Worm (Caenorhabditis elegans) whole organism, L4 larva: ENCODE data around the gene Y34B4A.2.

ENCODE experiments used
- F44E2.7 ChIP-seq: fragments of 200-800 bp; sonication (Bioruptor generic); IDR thresholded peaks from 2 replicates; pipeline ENCODE4 v2.1.2; 2022; ENCODE audit warnings: missing genetic modification characterization, missing compliant biosample characterization
- R02D3.7 ChIP-seq: fragments of 150-350 bp; sonication (generic microtip); optimal IDR thresholded peaks from 3 replicates; lab custom pipeline; 2014; ENCODE audit warnings: missing biosample characterization, missing genetic modification characterization
- Y75B8A.6 ChIP-seq: fragments of 200-800 bp; sonication (Bioruptor generic); IDR thresholded peaks from 2 replicates; pipeline ENCODE4 v1.3.6; 2022; ENCODE audit warnings: missing genetic modification reagents, missing genetic modification characterization, missing compliant biosample characterization
- aly-2 ChIP-seq: sonication (generic microtip); optimal IDR thresholded peaks from 2 replicates; lab custom pipeline; 2018; ENCODE audit warnings: missing biosample characterization, missing genetic modification characterization
- arid-1 ChIP-seq: fragments of 200-800 bp; sonication (Bioruptor generic); conservative IDR thresholded peaks from 2 replicates; pipeline ENCODE4 v1.3.6; 2022; ENCODE audit warnings: missing genetic modification reagents, missing genetic modification characterization, missing compliant biosample characterization
- ceh-82 ChIP-seq: sonication (generic microtip); optimal IDR thresholded peaks from 2 replicates; lab custom pipeline; 2017; ENCODE audit warnings: missing biosample characterization, missing genetic modification characterization
- ces-1 ChIP-seq: fragments of 150-350 bp; sonication (generic microtip); optimal IDR thresholded peaks from 4 replicates; lab custom pipeline; 2014; ENCODE audit warnings: missing biosample characterization, missing genetic modification reagents, missing genetic modification characterization
- daf-16 ChIP-seq, 3 experiments: sonication (generic microtip); optimal IDR thresholded peaks; 2 replicates each; lab custom pipeline; 2016 to 2017; ENCODE audit warnings: missing genetic modification characterization in 3 of 3, missing genetic modification reagents in 3 of 3, mild to moderate bottlenecking in 2 of 3, missing compliant biosample characterization in 2 of 3, missing biosample characterization in 1 of 3, moderate library complexity in 1 of 3
- dmd-6 ChIP-seq: fragments of 200-800 bp; sonication (Bioruptor generic); IDR thresholded peaks from 2 replicates; pipeline ENCODE4 v1.3.6; 2022; ENCODE audit warnings: missing genetic modification reagents, missing genetic modification characterization, missing compliant biosample characterization
- dve-1 ChIP-seq: sonication (generic microtip); optimal IDR thresholded peaks from 2 replicates; lab custom pipeline; 2017; ENCODE audit warnings: antibody characterized with exemption, mild to moderate bottlenecking, missing genetic modification characterization, missing compliant biosample characterization; ENCODE audit not compliant: insufficient read depth
- fos-1 ChIP-seq: fragments of 150-350 bp; optimal IDR thresholded peaks from 2 replicates; lab custom pipeline; 2014; ENCODE audit warnings: missing biosample characterization, missing genetic modification characterization
- gei-8 ChIP-seq: fragments of 200-800 bp; sonication (Bioruptor generic); optimal IDR thresholded peaks from 2 replicates; lab custom pipeline; 2018; ENCODE audit warnings: mild to moderate bottlenecking, missing genetic modification characterization, missing compliant biosample characterization
- hlh-11 ChIP-seq: fragments of 200-800 bp; sonication (Bioruptor generic); optimal IDR thresholded peaks from 2 replicates; lab custom pipeline; 2018; ENCODE audit warnings: mild to moderate bottlenecking, missing genetic modification characterization, missing compliant biosample characterization
- lin-1 ChIP-seq: fragments of 200-800 bp; sonication (Bioruptor generic); IDR thresholded peaks from 2 replicates; pipeline ENCODE4 v1.3.6; 2022; ENCODE audit warnings: missing genetic modification reagents, missing genetic modification characterization, missing compliant biosample characterization
- lsy-2 ChIP-seq, 2 experiments: fragments of 150-350 bp in 1 of 2; sonication (generic microtip) in 1 of 2; optimal IDR thresholded peaks; 2 replicates each; lab custom pipeline; 2014 to 2017; ENCODE audit warnings: missing biosample characterization in 2 of 2, missing genetic modification characterization in 2 of 2
- madf-5 ChIP-seq, 2 experiments: fragments of 200-800 bp; sonication (Bioruptor generic); IDR thresholded peaks; 2 replicates each; pipeline ENCODE4 v1.3.6; 2022; ENCODE audit warnings: missing compliant biosample characterization in 2 of 2, missing genetic modification characterization in 2 of 2
- madf-9 ChIP-seq: fragments of 200-800 bp; sonication (Bioruptor generic); conservative IDR thresholded peaks from 2 replicates; pipeline ENCODE4 v1.3.6; 2022; ENCODE audit warnings: missing genetic modification reagents, missing genetic modification characterization, missing compliant biosample characterization
- mdl-1 ChIP-seq, 2 experiments: fragments of 150-350 bp in 1 of 2; sonication (generic microtip) in 1 of 2; optimal IDR thresholded peaks; 2 replicates each; lab custom pipeline; 2014 to 2017; ENCODE audit warnings: missing biosample characterization in 2 of 2, missing genetic modification characterization in 2 of 2
- mep-1 ChIP-seq: fragments of 150-350 bp; sonication (generic microtip); optimal IDR thresholded peaks from 3 replicates; lab custom pipeline; 2014; ENCODE audit warnings: missing biosample characterization, missing genetic modification characterization
- nhr-102 ChIP-seq: sonication (generic microtip); optimal IDR thresholded peaks from 2 replicates; lab custom pipeline; 2016; ENCODE audit warnings: mild to moderate bottlenecking, missing genetic modification characterization, moderate library complexity, missing compliant biosample characterization
- nhr-11 ChIP-seq: fragments of 150-350 bp; optimal IDR thresholded peaks from 2 replicates; lab custom pipeline; 2014; ENCODE audit warnings: missing biosample characterization, missing genetic modification characterization
- pha-4 ChIP-seq, 2 experiments: fragments of 150-350 bp in 1 of 2; fragments of 200-800 bp in 1 of 2; sonication (Bioruptor generic) in 1 of 2; IDR thresholded peaks in 1 of 2; optimal IDR thresholded peaks in 1 of 2; 2 replicates each; pipeline versions ENCODE4 v1.3.6 to Lab custom; 2014 to 2022; ENCODE audit warnings: missing genetic modification characterization in 2 of 2, missing genetic modification reagents in 2 of 2, missing biosample characterization in 1 of 2, missing compliant biosample characterization in 1 of 2
- php-3 ChIP-seq: fragments of 200-800 bp; sonication (Bioruptor generic); IDR thresholded peaks from 2 replicates; pipeline ENCODE4 v1.3.6; 2022; ENCODE audit warnings: missing genetic modification reagents, missing genetic modification characterization, missing compliant biosample characterization
- pqm-1 ChIP-seq: sonication (generic microtip); optimal IDR thresholded peaks from 2 replicates; lab custom pipeline; 2017; ENCODE audit warnings: missing biosample characterization, missing genetic modification characterization
- saeg-2 ChIP-seq: fragments of 200-800 bp; sonication (Bioruptor generic); IDR thresholded peaks from 2 replicates; pipeline ENCODE4 v1.3.6; 2022; ENCODE audit warnings: missing genetic modification reagents, missing genetic modification characterization, missing compliant biosample characterization
- set-16 ChIP-seq: fragments of 200-800 bp; sonication (Bioruptor generic); IDR thresholded peaks from 2 replicates; pipeline ENCODE4 v1.3.6; 2022; ENCODE audit warnings: missing genetic modification reagents, missing genetic modification characterization, missing compliant biosample characterization
- skn-1 ChIP-seq: fragments of 150-350 bp; optimal IDR thresholded peaks from 2 replicates; lab custom pipeline; 2014; ENCODE audit warnings: missing biosample characterization, missing genetic modification characterization
- snpc-1.2 ChIP-seq: fragments of 200-800 bp; sonication (Bioruptor generic); IDR thresholded peaks from 2 replicates; pipeline ENCODE4 v1.3.6; 2022; ENCODE audit warnings: missing genetic modification reagents, missing genetic modification characterization, missing compliant biosample characterization
- tag-97 ChIP-seq: fragments of 200-800 bp; sonication (Bioruptor generic); IDR thresholded peaks from 2 replicates; pipeline ENCODE4 v1.3.6; 2022; ENCODE audit warnings: missing genetic modification characterization, missing compliant biosample characterization
- unc-62 ChIP-seq, 3 experiments: fragments of 150-350 bp in 1 of 3; sonication (generic microtip); optimal IDR thresholded peaks in 2 of 3; peaks in 1 of 3; 1 replicate in 1 of 3; 2 replicates in 2 of 3; lab custom pipeline; 2014 to 2017; ENCODE audit warnings: missing biosample characterization in 3 of 3, missing genetic modification characterization in 3 of 3, missing genetic modification reagents in 3 of 3, missing genotype in 1 of 3
- zip-11 ChIP-seq: fragments of 200-800 bp; sonication (Bioruptor generic); IDR thresholded peaks from 2 replicates; pipeline ENCODE4 v1.3.6; 2022; ENCODE audit warnings: missing genetic modification characterization, missing compliant biosample characterization

Gene Y34B4A.2

ce11 chrX:5255320-5255719, 24.0 kb upstream of the Y34B4A.2 start:
- TF ChIP-seq dmd-6 (peak; percentile 33; the same call in 1 of the 2 replicates), hlh-11 (tag; lab: Kevin White, UChicago) (peak; percentile 16), dve-1 (tag; lab: Kevin White, UChicago) (peak; percentile 5), ces-1 (GFP tag; lab: Kevin White, UChicago) (no peak), mep-1 (tag; lab: Kevin White, UChicago) (no peak)

ce11 chrX:5256999-5257398, 22.3 kb upstream of the Y34B4A.2 start, which contains the start of gene nspg-12:
Gene nspg-12, plus strand, starts transcription at chrX:5257299.
- no peak for TF ChIP-seq php-3

DNA sequence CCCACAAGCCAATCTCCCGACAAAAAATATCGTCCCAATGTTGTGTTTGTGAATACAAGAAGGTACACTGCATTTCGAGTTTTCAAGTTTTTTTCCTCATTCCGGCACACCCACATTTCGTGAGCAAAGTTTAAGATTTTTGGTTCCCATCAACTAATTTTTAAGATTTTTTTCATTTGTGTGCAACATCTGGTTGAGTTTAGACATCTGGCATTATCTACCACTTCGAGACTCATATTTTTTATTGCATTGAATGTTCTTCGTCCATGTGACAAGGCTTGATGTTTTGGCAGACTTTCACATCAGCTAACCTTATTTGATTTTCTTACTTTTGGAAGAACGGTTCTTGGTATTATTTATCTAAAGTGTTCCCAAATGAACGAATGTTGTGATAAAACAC, 18.9 kb upstream of the Y34B4A.2 start:
- no peak for TF ChIP-seq snpc-1.2 (GFP tag; lab: Robert Waterston, UW)
- no peak for TF ChIP-seq tag-97
- no peak for TF ChIP-seq R02D3.7
- no peak for TF ChIP-seq madf-9 (GFP tag; lab: Robert Waterston, UW)
- TF ChIP-seq fos-1 (tag; lab: Kevin White, UChicago), result no peak
- no peak for TF ChIP-seq gei-8 (GFP tag; lab: Kevin White, UChicago)
- TF ChIP-seq nhr-102 (tag; lab: Kevin White, UChicago), result no peak
- no peak for TF ChIP-seq ceh-82 (tag; lab: Kevin White, UChicago)
- TF ChIP-seq madf-5 (GFP tag; IDR thresholded peaks at IDR 0.05; lab: Robert Waterston, UW), result no peak
- TF ChIP-seq arid-1, result no peak
- no peak for TF ChIP-seq pha-4 (GFP tag; IDR thresholded peaks at IDR 0.05; lab: Robert Waterston, UW)
- no peak for TF ChIP-seq pha-4 (tag; optimal IDR thresholded peaks at IDR 0.05; lab: Kevin White, UChicago)
- no peak for TF ChIP-seq zip-11 (GFP tag; lab: Robert Waterston, UW)
- no peak for TF ChIP-seq nhr-11 (tag; lab: Kevin White, UChicago)
- TF ChIP-seq ces-1 (GFP tag; lab: Kevin White, UChicago), result no peak

DNA sequence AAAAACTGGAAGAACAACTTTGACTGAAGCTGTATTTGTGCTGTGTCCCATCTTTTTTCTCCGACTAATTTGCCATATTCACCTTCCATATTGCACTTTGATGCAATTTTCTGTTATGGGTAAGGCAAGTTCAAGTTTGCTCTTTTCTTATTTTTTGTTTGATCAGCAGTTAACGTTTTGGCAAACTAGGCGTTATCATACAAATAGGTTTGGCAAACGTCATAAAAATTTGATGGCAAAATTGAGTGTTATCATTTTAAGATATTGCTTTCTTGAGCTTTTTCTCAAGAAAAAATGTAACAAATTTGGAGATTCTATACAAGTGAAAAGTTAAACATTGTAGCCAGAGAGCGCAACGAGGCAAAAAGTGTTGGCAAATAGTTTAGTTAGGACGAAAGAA, 17.3 kb upstream of the Y34B4A.2 start:
- TF ChIP-seq dmd-6, result peak; percentile 20; the same call in 1 of the 2 replicates
- peak; percentile 80 for TF ChIP-seq pqm-1
- no peak for TF ChIP-seq set-16 (GFP tag; lab: Robert Waterston, UW)
- TF ChIP-seq mdl-1 (tag; optimal IDR thresholded peaks at IDR 0.05; lab: Kevin White, UChicago), result no peak
- TF ChIP-seq F44E2.7 (GFP tag; lab: Robert Waterston, UW), result no peak
- TF ChIP-seq daf-16 (GFP tag; optimal IDR thresholded peaks at IDR 0.05; lab: Kevin White, UChicago), result no peak
- peak; percentile 53 for TF ChIP-seq daf-16 (tag; optimal IDR thresholded peaks at IDR 0.05; lab: Kevin White, UChicago)
- peak; percentile 85 for TF ChIP-seq php-3
- no peak for TF ChIP-seq Y75B8A.6

ce11 chrX:5263585-5263984, 15.7 kb upstream of the Y34B4A.2 start:
- TF ChIP-seq lin-1 (GFP tag; lab: Robert Waterston, UW), result no peak
- TF ChIP-seq unc-62 (GFP tag; optimal IDR thresholded peaks at IDR 0.05 in 1 of 2; lab: Kevin White, UChicago), result peak in 1 of 2 experiments; percentile 92
- no peak for TF ChIP-seq unc-62 (tag; optimal IDR thresholded peaks at IDR 0.05; lab: Kevin White, UChicago)
- TF ChIP-seq, all 104 proteins: peak for 1

DNA sequence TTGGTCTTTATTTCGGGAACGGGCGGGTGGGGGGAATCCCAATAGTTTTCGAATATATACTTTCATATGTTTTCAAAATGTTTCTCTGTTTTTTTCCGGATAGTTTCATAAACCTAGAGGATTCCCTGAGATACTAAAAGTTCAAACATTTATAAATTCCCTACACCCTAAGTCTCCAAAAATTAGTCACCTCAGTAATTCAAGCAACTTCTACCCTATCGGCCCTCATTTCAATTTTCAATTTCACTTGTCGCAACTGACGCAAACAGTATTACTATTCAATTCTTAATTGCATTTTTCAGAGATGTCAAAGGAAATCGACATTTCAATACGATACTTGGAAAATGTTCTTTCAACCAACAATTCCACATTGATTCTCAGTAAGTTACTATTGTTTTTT, 15.3 kb upstream of the Y34B4A.2 start, which contains the start of gene Y34B4A.4:
Y34B4A.4 (plus strand) TSS at position 301 of the 400 bp plus-strand sequence.
- TF ChIP-seq F44E2.7 (GFP tag; lab: Robert Waterston, UW), result no peak
- TF ChIP-seq dmd-6, result no peak
- TF ChIP-seq mdl-1 (tag; optimal IDR thresholded peaks at IDR 0.05; lab: Kevin White, UChicago), result no peak
- TF ChIP-seq zip-11 (GFP tag; lab: Robert Waterston, UW), result no peak
- no peak for TF ChIP-seq aly-2
- no peak for TF ChIP-seq saeg-2 (GFP tag; lab: Robert Waterston, UW)
- TF ChIP-seq skn-1 (tag; lab: Kevin White, UChicago), result no peak
- TF ChIP-seq lsy-2 (tag; optimal IDR thresholded peaks at IDR 0.05; lab: Kevin White, UChicago), result no peak
